Fruit fly (Drosophila melanogaster) whole organism, wandering third instar larva: ENCODE results near the gene CG14960.

Source experiments
- Hnf4 ChIP-seq: fragments of 200-800 bp; sonication (Bioruptor generic); optimal IDR thresholded peaks from 2 replicates; lab custom pipeline; 2016; ENCODE audit warnings: missing biosample characterization, mild to moderate bottlenecking, missing genetic modification characterization
- Rel ChIP-seq, 2 experiments: fragments of 200-800 bp; sonication (Bioruptor generic) in 1 of 2; optimal IDR thresholded peaks; 2 replicates in 1 of 2; 3 replicates in 1 of 2; lab custom pipeline; 2016 to 2019; ENCODE audit warnings: mild to moderate bottlenecking in 2 of 2, missing biosample characterization in 2 of 2, missing genetic modification characterization in 2 of 2, moderate library complexity in 1 of 2
- dsf ChIP-seq: sonication (Bioruptor generic); optimal IDR thresholded peaks from 2 replicates; lab custom pipeline; 2016; ENCODE audit warnings: missing biosample characterization, missing genetic modification characterization, borderline replicate concordance
- fru ChIP-seq: fragments of 200-800 bp; sonication (Bioruptor generic); optimal IDR thresholded peaks from 3 replicates; lab custom pipeline; 2016; ENCODE audit warnings: missing biosample characterization, mild to moderate bottlenecking, missing genetic modification characterization
- h ChIP-seq: fragments of 200-800 bp; sonication (Bioruptor generic); optimal IDR thresholded peaks from 3 replicates; lab custom pipeline; 2016; ENCODE audit warnings: missing biosample characterization, mild to moderate bottlenecking, missing genetic modification characterization

- TF ChIP-seq h (GFP tag; lab: Kevin White, UChicago) (peak; percentile 83), dsf (no peak), Hnf4 (GFP tag; lab: Kevin White, UChicago) (no peak), fru (peak; percentile 31), Rel (GFP tag; optimal IDR thresholded peaks at IDR 0.05; lab: Kevin White, UChicago) (no peak), Rel (tag; optimal IDR thresholded peaks at IDR 0.05; lab: Kevin White, UChicago) (no peak)
Measured at dm6 chr3L:3300345-3300744, 29.5 kb downstream of the CG14960 start.
